Fruit fly (Drosophila melanogaster): ENCODE measurements around the gene CG31910.

dm6 chr2L:6706368-6706919 lies 39.0 kb downstream of the CG31910 start:
- no peak for TF ChIP-seq CG1620 (GFP tag; optimal IDR thresholded peaks at IDR 0.05)
- no peak for TF ChIP-seq cnc (optimal IDR thresholded peaks at IDR 0.05)
- no peak for TF ChIP-seq kay (GFP tag; ENCODE audit: borderline replicate concordance)
- no peak for TF ChIP-seq bab1 (GFP tag; optimal IDR thresholded peaks at IDR 0.05)
- TF ChIP-seq CG33017 (tag; optimal IDR thresholded peaks at IDR 0.05) = no peak
- no peak for TF ChIP-seq CG7101 (tag; optimal IDR thresholded peaks at IDR 0.05)
- no peak for TF ChIP-seq toe (GFP tag; optimal IDR thresholded peaks at IDR 0.05)
- TF ChIP-seq CG11617 (GFP tag; optimal IDR thresholded peaks at IDR 0.05) = no peak
- no peak for TF ChIP-seq CG12768 (GFP tag; optimal IDR thresholded peaks at IDR 0.05)
- no peak for TF ChIP-seq CG7045 (GFP tag; optimal IDR thresholded peaks at IDR 0.05)
- no peak for TF ChIP-seq pad (GFP tag; optimal IDR thresholded peaks at IDR 0.05)
